Worm (Caenorhabditis elegans) whole organism, early embryonic: ENCODE data around the gene srx-133.

Source experiments
- B0310.2 ChIP-seq: sonication (generic microtip); optimal IDR thresholded peaks from 2 replicates; lab custom pipeline; 2016; ENCODE audit warnings: mild to moderate bottlenecking, missing genetic modification characterization, missing compliant biosample characterization
- F13C5.2 ChIP-seq: sonication (generic microtip); optimal IDR thresholded peaks from 2 replicates; lab custom pipeline; 2017; ENCODE audit warnings: mild to moderate bottlenecking, missing genetic modification characterization, inconsistent platforms, missing compliant biosample characterization
- aly-1 ChIP-seq: sonication (generic microtip); optimal IDR thresholded peaks from 2 replicates; lab custom pipeline; 2016; ENCODE audit warnings: missing genetic modification characterization, missing compliant biosample characterization
- ama-1 ChIP-seq: fragments of 150-350 bp; optimal IDR thresholded peaks from 2 replicates; lab custom pipeline; 2014
- ceh-13 ChIP-seq: fragments of 200-800 bp; sonication (Bioruptor generic); optimal IDR thresholded peaks from 2 replicates; lab custom pipeline; 2018; ENCODE audit warnings: mild to moderate bottlenecking, missing genetic modification characterization, missing compliant biosample characterization
- ceh-36 ChIP-seq: sonication (generic microtip); optimal IDR thresholded peaks from 2 replicates; lab custom pipeline; 2016; ENCODE audit warnings: missing genetic modification characterization, inconsistent platforms, missing compliant biosample characterization
- ets-7 ChIP-seq: sonication (generic microtip); optimal IDR thresholded peaks from 2 replicates; lab custom pipeline; 2016; ENCODE audit warnings: missing genotype, missing genetic modification characterization, missing compliant biosample characterization
- flt-1 ChIP-seq: fragments of 200-800 bp; sonication (Bioruptor generic); IDR thresholded peaks from 2 replicates; pipeline ENCODE4 v1.3.6; 2022; ENCODE audit warnings: missing genetic modification characterization, missing compliant biosample characterization
- hmbx-1 ChIP-seq: sonication (generic microtip); optimal IDR thresholded peaks from 2 replicates; lab custom pipeline; 2016; ENCODE audit warnings: mild to moderate bottlenecking, missing genetic modification characterization, missing compliant biosample characterization
- hmg-4 ChIP-seq: fragments of 200-800 bp; sonication (Bioruptor generic); optimal IDR thresholded peaks from 2 replicates; lab custom pipeline; 2018; ENCODE audit warnings: mild to moderate bottlenecking, missing genetic modification characterization, missing compliant biosample characterization
- hnd-1 ChIP-seq: sonication (generic microtip); optimal IDR thresholded peaks from 2 replicates; lab custom pipeline; 2016; ENCODE audit warnings: missing genetic modification characterization, missing compliant biosample characterization
- pes-1 ChIP-seq: fragments of 200-800 bp; sonication (Bioruptor generic); IDR thresholded peaks from 2 replicates; pipeline ENCODE4 v1.3.6; 2022; ENCODE audit warnings: missing genetic modification reagents, missing genetic modification characterization, missing compliant biosample characterization
- scrt-1 ChIP-seq: fragments of 200-800 bp; sonication (Bioruptor generic); IDR thresholded peaks from 2 replicates; pipeline ENCODE4 v1.3.6; 2022; ENCODE audit warnings: missing genetic modification characterization, missing compliant biosample characterization
- sea-1 ChIP-seq: fragments of 200-800 bp; sonication (Bioruptor generic); conservative IDR thresholded peaks from 2 replicates; pipeline ENCODE4 v1.3.6; 2022; ENCODE audit warnings: missing genetic modification characterization, missing compliant biosample characterization
- tbx-11 ChIP-seq: fragments of 200-800 bp; sonication (Bioruptor generic); IDR thresholded peaks from 2 replicates; pipeline ENCODE4 v1.3.6; 2022; ENCODE audit warnings: missing genetic modification characterization, missing compliant biosample characterization
- tbx-37 ChIP-seq: fragments of 200-800 bp; sonication (Bioruptor generic); conservative IDR thresholded peaks from 2 replicates; pipeline ENCODE4 v1.3.6; 2022; ENCODE audit warnings: missing genetic modification reagents, missing genetic modification characterization, missing compliant biosample characterization
- tra-4 ChIP-seq: sonication (generic microtip); optimal IDR thresholded peaks from 2 replicates; lab custom pipeline; 2017; ENCODE audit warnings: missing genetic modification characterization, missing compliant biosample characterization

The srx-133 gene

ce11 chrV:13818824-13819408 is 29.6 kb upstream of the srx-133 start, which contains the start of gene sel-10:
Gene sel-10 (plus strand): TSS chrV:13819361.
- TF ChIP-seq F13C5.2 (peak; percentile 30), hnd-1 (no peak)

- no peak for TF ChIP-seq tbx-37 (GFP tag; lab: Robert Waterston, UW)
Measured at ce11 chrV:13822752-13823151, 25.7 kb upstream of the srx-133 start, which contains the start of gene hpo-31. Gene hpo-31 (plus strand): TSS chrV:13823052.

DNA sequence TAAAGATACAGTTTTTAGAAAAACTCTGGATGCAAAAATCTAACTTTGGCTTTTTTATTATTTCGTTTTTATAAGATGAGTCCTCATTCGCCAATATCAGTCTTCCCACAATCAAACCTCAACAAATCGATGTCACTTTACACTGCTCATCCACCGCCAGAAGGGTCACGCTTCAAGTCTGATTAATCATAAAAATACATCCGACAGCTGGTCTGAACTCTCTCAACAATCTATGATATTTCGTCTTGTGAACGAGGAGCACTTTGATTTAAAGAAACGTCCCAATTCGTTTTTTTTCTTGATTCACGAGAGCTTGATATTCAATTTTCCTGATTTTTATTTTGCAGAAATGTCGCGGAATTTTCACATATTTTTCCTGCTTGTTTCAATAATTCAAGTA is 20.6 kb upstream of the srx-133 start, which contains the start of gene nrf-5:
Gene nrf-5, plus strand, starts transcription at position 348 of the 400 bp plus-strand sequence.
- TF ChIP-seq flt-1 (GFP tag; lab: Robert Waterston, UW) (no peak), hmg-4 (GFP tag; lab: Kevin White, UChicago) (no peak), tbx-37 (GFP tag; lab: Robert Waterston, UW) (no peak), tbx-11 (GFP tag; lab: Robert Waterston, UW) (no peak), ceh-13 (GFP tag; lab: Kevin White, UChicago) (no peak), sea-1 (GFP tag; lab: Robert Waterston, UW) (no peak), pes-1 (GFP tag; lab: Robert Waterston, UW) (no peak), B0310.2 (no peak), scrt-1 (GFP tag; lab: Robert Waterston, UW) (no peak), aly-1 (no peak), hnd-1 (no peak), hmbx-1 (tag; lab: Kevin White, UChicago) (no peak), ceh-36 (no peak), F13C5.2 (no peak)

ce11 chrV:13830813-13831212 is 17.7 kb upstream of the srx-133 start, which contains the start of gene str-165:
Gene str-165 (plus strand): TSS chrV:13831113.
- TF ChIP-seq sea-1 (GFP tag; lab: Robert Waterston, UW) (no peak), hmbx-1 (tag; lab: Kevin White, UChicago) (no peak), aly-1 (no peak), tbx-11 (GFP tag; lab: Robert Waterston, UW) (no peak), ets-7 (tag; lab: Kevin White, UChicago) (no peak)

- no peak for TF ChIP-seq ets-7 (tag; lab: Kevin White, UChicago)
- no peak for TF ChIP-seq scrt-1 (GFP tag; lab: Robert Waterston, UW)
- TF ChIP-seq tbx-37 (GFP tag; lab: Robert Waterston, UW), result no peak
- TF ChIP-seq sea-1 (GFP tag; lab: Robert Waterston, UW), result no peak
- TF ChIP-seq F13C5.2, result no peak
- no peak for TF ChIP-seq tbx-11 (GFP tag; lab: Robert Waterston, UW)
Measured at ce11 chrV:13833951-13834350, 14.5 kb upstream of the srx-133 start, which contains the start of gene srx-129. Gene srx-129 (plus strand): TSS chrV:13834251.

ce11 chrV:13837173-13837572 is 11.3 kb upstream of the srx-133 start, which contains the start of gene srx-128:
Gene srx-128 (plus strand): TSS chrV:13837473.
- no peak for TF ChIP-seq F13C5.2
- no peak for TF ChIP-seq ceh-36
- no peak for TF ChIP-seq ama-1 (lab: Kevin White, UChicago)
- no peak for TF ChIP-seq hmg-4 (GFP tag; lab: Kevin White, UChicago)
- TF ChIP-seq B0310.2, result no peak
- no peak for TF ChIP-seq tbx-37 (GFP tag; lab: Robert Waterston, UW)
- no peak for TF ChIP-seq sea-1 (GFP tag; lab: Robert Waterston, UW)
- no peak for TF ChIP-seq ets-7 (tag; lab: Kevin White, UChicago)
- TF ChIP-seq aly-1, result no peak
- TF ChIP-seq hnd-1, result no peak
- TF ChIP-seq scrt-1 (GFP tag; lab: Robert Waterston, UW), result no peak
- TF ChIP-seq tbx-11 (GFP tag; lab: Robert Waterston, UW), result no peak
- TF ChIP-seq hmbx-1 (tag; lab: Kevin White, UChicago), result no peak

ce11 chrV:13839433-13839832 is 9.0 kb upstream of the srx-133 start, which contains the start of gene F55B12.10:
Gene F55B12.10 (plus strand): TSS chrV:13839733.
- TF ChIP-seq ets-7 (tag; lab: Kevin White, UChicago) (no peak), scrt-1 (GFP tag; lab: Robert Waterston, UW) (no peak), ama-1 (lab: Kevin White, UChicago) (no peak), sea-1 (GFP tag; lab: Robert Waterston, UW) (no peak), aly-1 (no peak), ceh-13 (GFP tag; lab: Kevin White, UChicago) (no peak), tbx-37 (GFP tag; lab: Robert Waterston, UW) (no peak), tbx-11 (GFP tag; lab: Robert Waterston, UW) (no peak), F13C5.2 (no peak), hmbx-1 (tag; lab: Kevin White, UChicago) (no peak), hnd-1 (no peak), pes-1 (GFP tag; lab: Robert Waterston, UW) (no peak), B0310.2 (no peak), flt-1 (GFP tag; lab: Robert Waterston, UW) (no peak), tra-4 (tag; lab: Kevin White, UChicago) (no peak), hmg-4 (GFP tag; lab: Kevin White, UChicago) (no peak), ceh-36 (no peak)

- no peak for TF ChIP-seq tbx-37 (GFP tag; lab: Robert Waterston, UW)
- TF ChIP-seq hmg-4 (GFP tag; lab: Kevin White, UChicago), result no peak
- no peak for TF ChIP-seq F13C5.2
- no peak for TF ChIP-seq ama-1 (lab: Kevin White, UChicago)
- no peak for TF ChIP-seq flt-1 (GFP tag; lab: Robert Waterston, UW)
- no peak for TF ChIP-seq pes-1 (GFP tag; lab: Robert Waterston, UW)
- no peak for TF ChIP-seq tbx-11 (GFP tag; lab: Robert Waterston, UW)
- no peak for TF ChIP-seq hmbx-1 (tag; lab: Kevin White, UChicago)
- no peak for TF ChIP-seq sea-1 (GFP tag; lab: Robert Waterston, UW)
- no peak for TF ChIP-seq ets-7 (tag; lab: Kevin White, UChicago)
- no peak for TF ChIP-seq hnd-1
- TF ChIP-seq B0310.2, result no peak
- no peak for TF ChIP-seq aly-1
Measured at ce11 chrV:13840909-13841308, 7.6 kb upstream of the srx-133 start, which contains the start of gene srx-17. Gene srx-17 (plus strand): TSS chrV:13841209.
